Fruit fly (Drosophila melanogaster): ENCODE data around the gene OXA1L.

DNA sequence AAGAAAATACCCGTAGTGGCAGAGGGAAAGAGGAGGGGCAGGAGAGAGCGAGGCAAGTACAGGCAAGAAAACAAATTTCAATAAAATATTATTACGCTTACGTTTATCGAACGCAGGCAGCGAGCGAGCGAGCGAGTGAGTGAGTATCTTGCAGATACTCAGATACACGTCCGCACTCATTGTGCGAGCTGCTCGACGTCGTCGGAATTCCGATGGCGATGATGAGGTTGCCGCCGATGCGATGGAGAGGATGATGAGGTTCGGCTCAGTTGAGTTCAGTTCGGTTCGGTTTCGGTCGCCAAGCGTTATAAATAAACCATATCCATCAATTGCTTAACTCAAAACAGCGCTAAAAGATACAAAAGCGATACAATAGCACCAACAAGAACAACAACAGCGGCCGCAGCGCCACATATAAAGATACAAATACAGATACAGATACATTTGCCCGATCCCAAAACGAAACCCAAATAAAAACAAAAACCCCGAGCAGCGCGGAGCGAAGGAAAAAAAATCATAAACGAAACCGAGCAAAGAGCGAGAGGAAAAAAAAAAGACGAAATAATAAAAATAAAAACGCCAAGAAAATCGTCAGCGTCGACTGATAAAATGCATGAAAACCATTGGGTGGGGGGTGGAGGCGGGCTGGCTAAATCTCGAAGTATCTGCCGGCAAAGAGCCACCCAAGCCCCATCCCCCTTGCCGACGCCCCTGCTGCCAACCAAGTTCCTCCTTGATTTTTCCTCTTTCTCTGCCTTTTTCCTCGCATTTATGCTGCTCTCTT is 33.7 kb downstream of the OXA1L start:
- TF ChIP-seq MTF-1 (GFP tag; optimal IDR thresholded peaks at IDR 0.05; ENCODE audit: borderline replicate concordance) (no peak), Gug (GFP tag; IDR thresholded peaks at IDR 0.05) (peak; percentile 34; the same call in 2 of the 4 replicates), Neu2 (GFP tag; optimal IDR thresholded peaks at IDR 0.05; ENCODE audit: borderline replicate concordance) (no peak), CG12391 (tag; optimal IDR thresholded peaks at IDR 0.05) (no peak)
